Worm (Caenorhabditis elegans): Measurements from ENCODE around the gene mam-3.
A peak's percentile ranks its signal among the peaks of the same experiment; 100 is the strongest.
"Not testable (repeated sequence)": the region's sequence is repeated elsewhere in the genome, so short reads cannot be mapped to it uniquely, and the experiment has no call there.

Gene mam-3

ce11 chrIV:13450740-13451139 lies 5.6 kb upstream of the mam-3 start (continued):
- TF ChIP-seq sdz-38 (tag; optimal IDR thresholded peaks at IDR 0.05) (no peak), B0336.3 (GFP tag; IDR thresholded peaks at IDR 0.05) (no peak), egrh-3 (GFP tag; IDR thresholded peaks at IDR 0.05) (no peak), efl-1 (GFP tag; optimal IDR thresholded peaks at IDR 0.05) (peak; percentile 71), die-1 (tag; optimal IDR thresholded peaks at IDR 0.05) (no peak), him-1 (tag; optimal IDR thresholded peaks at IDR 0.05) (peak; percentile 32), ceh-79 (tag; optimal IDR thresholded peaks at IDR 0.05) (no peak), B0261.1 (tag; optimal IDR thresholded peaks at IDR 0.05) (no peak), Y53F4B.3 (GFP tag; IDR thresholded peaks at IDR 0.05) (no peak), aptf-3 (GFP tag; IDR thresholded peaks at IDR 0.05) (no peak), attf-5 (GFP tag; optimal IDR thresholded peaks at IDR 0.05) (no peak), lin-35 (GFP tag; optimal IDR thresholded peaks at IDR 0.05) (no peak), ztf-28 (GFP tag; IDR thresholded peaks at IDR 0.05) (no peak), hrde-1 (tag; optimal IDR thresholded peaks at IDR 0.05; ENCODE audit: borderline replicate concordance) (no peak), ztf-6 (GFP tag; IDR thresholded peaks at IDR 0.05) (no peak), unc-62 (GFP tag; optimal IDR thresholded peaks at IDR 0.05) (no peak), F57A8.1 (GFP tag; optimal IDR thresholded peaks at IDR 0.05) (no peak), T26A5.8 (tag; optimal IDR thresholded peaks at IDR 0.05) (no peak), hmg-20 (GFP tag; IDR thresholded peaks at IDR 0.05) (no peak), rpc-1 (optimal IDR thresholded peaks at IDR 0.05) (no peak), rpc-1 (tag; optimal IDR thresholded peaks at IDR 0.05) (no peak), C06A6.2 (GFP tag; conservative IDR thresholded peaks at IDR 0.05) (no peak), rcor-1 (GFP tag; IDR thresholded peaks at IDR 0.05) (no peak), attf-3 (GFP tag; conservative IDR thresholded peaks at IDR 0.05) (no peak)

ce11 chrIV:13443543-13443942 lies 1.6 kb downstream of the mam-3 start:
- TF ChIP-seq hmg-1.2 (GFP tag; IDR thresholded peaks at IDR 0.05), result peak; percentile 28
- not testable (repeated sequence) for TF ChIP-seq snpc-4 (GFP tag; optimal IDR thresholded peaks at IDR 0.05)
- peak in 1 of 4 experiments; percentile 72 for TF ChIP-seq snpc-4 (tag; optimal IDR thresholded peaks at IDR 0.05)
- TF ChIP-seq rpc-1 (optimal IDR thresholded peaks at IDR 0.05), result peak; percentile 6
- TF ChIP-seq rpc-1 (tag; optimal IDR thresholded peaks at IDR 0.05), result peak; percentile 59

ce11 chrIV:13440547-13440946 lies 4.6 kb downstream of the mam-3 start:
- not testable (repeated sequence) for TF ChIP-seq snpc-4 (GFP tag; optimal IDR thresholded peaks at IDR 0.05); rpc-1 (optimal IDR thresholded peaks at IDR 0.05)
- peak in 1 of 4 experiments; percentile 61 for TF ChIP-seq snpc-4 (tag; optimal IDR thresholded peaks at IDR 0.05)
- TF ChIP-seq rpc-1 (tag; optimal IDR thresholded peaks at IDR 0.05), result peak; percentile 51

ce11 chrIV:13433904-13434303 lies 11.3 kb downstream of the mam-3 start, which contains the start of gene K09B11.5:
Gene K09B11.5, minus strand, starts transcription at chrIV:13434004.
- TF ChIP-seq lir-1 (GFP tag; conservative IDR thresholded peaks at IDR 0.05); cebp-2 (GFP tag; IDR thresholded peaks at IDR 0.05); attf-5 (GFP tag; optimal IDR thresholded peaks at IDR 0.05): not testable (repeated sequence)

ce11 chrIV:13430137-13430536 lies 15.0 kb downstream of the mam-3 start:
- TF ChIP-seq madf-8 (GFP tag; conservative IDR thresholded peaks at IDR 0.05), result peak; percentile 19; the same call in 1 of the 2 replicates
- TF ChIP-seq pbrm-1 (GFP tag; IDR thresholded peaks at IDR 0.05), result peak; percentile 63; the same call in 1 of the 2 replicates
- TF ChIP-seq Y53G8AR.9 (GFP tag; conservative IDR thresholded peaks at IDR 0.05), result peak; percentile 44; the same call in 1 of the 2 replicates
- TF ChIP-seq tbp1 (GFP tag; optimal IDR thresholded peaks at IDR 0.05), result peak; percentile 72
- TF ChIP-seq Y79H2A.3 (GFP tag; conservative IDR thresholded peaks at IDR 0.05), result peak; percentile 31; the same call in 1 of the 2 replicates
- TF ChIP-seq egl-44 (GFP tag; IDR thresholded peaks at IDR 0.05), result 0 out of 2 replicates have a peak, but pooled peaks have one; percentile 40
- TF ChIP-seq lin-26 (GFP tag; IDR thresholded peaks at IDR 0.05), result peak; percentile 100
- TF ChIP-seq Y95B8A.8 (GFP tag; IDR thresholded peaks at IDR 0.05), result peak; percentile 50; the same call in 1 of the 2 replicates
- peak; percentile 77 for TF ChIP-seq nfyb-1 (GFP tag; IDR thresholded peaks at IDR 0.05)
- TF ChIP-seq mcd-1 (GFP tag; IDR thresholded peaks at IDR 0.05), result peak; percentile 82
- TF ChIP-seq rcor-1 (GFP tag; IDR thresholded peaks at IDR 0.05), result peak; percentile 80
- TF ChIP-seq C17E4.6 (GFP tag; IDR thresholded peaks at IDR 0.05), result 0 out of 2 replicates have a peak, but pooled peaks have one; percentile 7
- TF ChIP-seq ztf-6 (GFP tag; IDR thresholded peaks at IDR 0.05), result peak; percentile 65; the same call in 1 of the 2 replicates
- TF ChIP-seq ekl-4 (GFP tag; IDR thresholded peaks at IDR 0.05), result peak; percentile 67; the same call in 1 of the 2 replicates
- peak; percentile 48; the same call in 1 of the 2 replicates for TF ChIP-seq D2030.7 (GFP tag; IDR thresholded peaks at IDR 0.05)
- TF ChIP-seq snpc-4 (GFP tag; optimal IDR thresholded peaks at IDR 0.05), result peak; percentile 38
- TF ChIP-seq snpc-4 (tag; optimal IDR thresholded peaks at IDR 0.05), result peak in 3 of 4 experiments; percentile 68 to 95 (median 92)

Data from whole organism, young adult.